Worm (Caenorhabditis elegans) whole organism, L1 larva: ENCODE measurements around the gene nhr-30.

Source experiments
- F16B12.6 ChIP-seq: fragments of 150-350 bp; optimal IDR thresholded peaks from 2 replicates; lab custom pipeline; 2014; ENCODE audit warnings: missing biosample characterization, missing genetic modification characterization
- fkh-10 ChIP-seq: sonication (generic microtip); optimal IDR thresholded peaks from 2 replicates; lab custom pipeline; 2017; ENCODE audit warnings: missing biosample characterization, missing genetic modification reagents, missing genetic modification characterization
- mep-1 ChIP-seq: fragments of 150-350 bp; optimal IDR thresholded peaks from 2 replicates; lab custom pipeline; 2014; ENCODE audit warnings: missing biosample characterization, missing genetic modification characterization
- nhr-11 ChIP-seq: fragments of 150-350 bp; optimal IDR thresholded peaks from 2 replicates; lab custom pipeline; 2014; ENCODE audit warnings: missing biosample characterization, missing genetic modification characterization
- nhr-19 ChIP-seq: fragments of 200-800 bp; sonication (Bioruptor generic); conservative IDR thresholded peaks from 2 replicates; pipeline ENCODE4 v1.3.6; 2022; ENCODE audit warnings: missing genetic modification characterization, missing compliant biosample characterization
- nhr-84 ChIP-seq: sonication (generic microtip); optimal IDR thresholded peaks from 2 replicates; lab custom pipeline; 2017; ENCODE audit warnings: missing biosample characterization, missing genetic modification characterization
- skn-1 ChIP-seq: fragments of 150-350 bp; optimal IDR thresholded peaks from 2 replicates; lab custom pipeline; 2014; ENCODE audit warnings: missing biosample characterization, missing genetic modification characterization
- snu-23 ChIP-seq: sonication (generic microtip); optimal IDR thresholded peaks from 2 replicates; lab custom pipeline; 2016; ENCODE audit warnings: missing genetic modification characterization, missing compliant biosample characterization
- unc-130 ChIP-seq: fragments of 150-350 bp; optimal IDR thresholded peaks from 2 replicates; lab custom pipeline; 2017; ENCODE audit warnings: missing biosample characterization, missing genetic modification characterization, inconsistent platforms

ce11 chrV:9065001-9065400 lies 20.0 kb downstream of the nhr-30 start:
- no peak for TF ChIP-seq fkh-10
- TF ChIP-seq nhr-19 = no peak
- TF ChIP-seq F16B12.6 (tag; lab: Kevin White, UChicago) = no peak
- TF ChIP-seq mep-1 (tag; lab: Kevin White, UChicago) = no peak
- no peak for TF ChIP-seq nhr-11 (tag; lab: Kevin White, UChicago)
- no peak for TF ChIP-seq skn-1
- no peak for TF ChIP-seq snu-23 (GFP tag; lab: Kevin White, UChicago)
- no peak for TF ChIP-seq unc-130 (tag; lab: Kevin White, UChicago)
- TF ChIP-seq nhr-84 (tag; lab: Kevin White, UChicago) = no peak
